Worm (Caenorhabditis elegans) whole organism, L4/young adult: ENCODE measurements around the gene fbxb-81.

ENCODE experiments used
- W03F9.2 ChIP-seq: fragments of 150-350 bp; optimal IDR thresholded peaks from 2 replicates; lab custom pipeline; 2014; ENCODE audit warnings: missing biosample characterization, missing genetic modification characterization
- dao-5 ChIP-seq: sonication (generic microtip); optimal IDR thresholded peaks from 2 replicates; lab custom pipeline; 2016; ENCODE audit warnings: missing genotype, missing genetic modification characterization, moderate library complexity, missing compliant biosample characterization
- him-1 ChIP-seq: sonication (generic microtip); optimal IDR thresholded peaks from 2 replicates; lab custom pipeline; 2016; ENCODE audit warnings: missing genotype, missing genetic modification reagents, missing genetic modification characterization, missing compliant biosample characterization

The fbxb-81 gene

DNA sequence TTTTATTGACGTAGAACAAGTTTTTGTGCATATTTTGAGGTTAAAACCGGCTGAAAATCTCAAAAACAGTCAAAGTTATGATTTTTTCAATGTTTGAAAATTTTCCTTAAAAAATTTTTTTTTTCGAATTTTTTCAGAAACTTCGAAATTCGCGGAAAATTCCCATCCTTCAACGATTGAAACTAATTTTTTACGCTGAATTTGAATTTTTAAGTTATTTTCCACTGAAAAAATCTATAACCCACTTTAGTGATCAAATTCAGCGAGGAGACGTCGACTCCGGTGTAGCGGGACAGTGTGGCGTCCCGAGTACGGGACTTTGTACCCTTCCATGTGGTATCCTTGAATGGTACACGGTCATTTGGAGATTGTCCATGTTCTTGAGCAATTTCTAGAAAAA lies 48.8 kb downstream of the fbxb-81 start:
- TF ChIP-seq dao-5 (tag; lab: Kevin White, UChicago) (no peak), him-1 (tag; lab: Kevin White, UChicago) (no peak), W03F9.2 (no peak)
